Fruit fly (Drosophila melanogaster) whole organism, embryonic: ENCODE results near the gene Rrp5.
A peak's percentile ranks its signal among the peaks of the same experiment; 100 is the strongest.

Experiments used
- B-H2 ChIP-seq: fragments of 200-800 bp; sonication (Bioruptor generic); optimal IDR thresholded peaks from 2 replicates; lab custom pipeline; 2018; ENCODE audit warnings: missing biosample characterization, mild to moderate bottlenecking, missing genetic modification characterization
- CG10366 ChIP-seq: fragments of 200-800 bp; sonication (Bioruptor generic); IDR thresholded peaks from 2 replicates; pipeline ENCODE4 v1.3.6; 2022; ENCODE audit warnings: missing biosample characterization, missing genetic modification characterization
- CG10431 ChIP-seq: fragments of 200-800 bp; sonication (Bioruptor generic); optimal IDR thresholded peaks from 3 replicates; lab custom pipeline; 2018; ENCODE audit warnings: missing biosample characterization, mild to moderate bottlenecking, missing genetic modification characterization
- CG11504 ChIP-seq: fragments of 200-800 bp; sonication (Bioruptor generic); optimal IDR thresholded peaks from 3 replicates; lab custom pipeline; 2019; ENCODE audit warnings: missing biosample characterization, mild to moderate bottlenecking, missing genetic modification characterization, moderate library complexity
- CG12299 ChIP-seq: fragments of 200-800 bp; sonication (Bioruptor generic); optimal IDR thresholded peaks from 2 replicates; lab custom pipeline; 2018; ENCODE audit warnings: missing biosample characterization, mild to moderate bottlenecking, missing genetic modification characterization
- CG12769 ChIP-seq: fragments of 200-800 bp; sonication (Bioruptor generic); optimal IDR thresholded peaks from 2 replicates; lab custom pipeline; 2019; ENCODE audit warnings: missing biosample characterization, mild to moderate bottlenecking, missing genetic modification characterization, moderate library complexity
- CG17912 ChIP-seq: fragments of 200-800 bp; sonication (Bioruptor generic); optimal IDR thresholded peaks from 2 replicates; lab custom pipeline; 2018; ENCODE audit warnings: missing biosample characterization, mild to moderate bottlenecking, missing genetic modification characterization
- CG1792 ChIP-seq: fragments of 200-800 bp; sonication (Bioruptor generic); optimal IDR thresholded peaks from 2 replicates; lab custom pipeline; 2016; ENCODE audit warnings: missing biosample characterization, missing genetic modification characterization
- CG1832 ChIP-seq: fragments of 200-800 bp; sonication (Bioruptor generic); optimal IDR thresholded peaks from 2 replicates; lab custom pipeline; 2017; ENCODE audit warnings: missing biosample characterization, mild to moderate bottlenecking, missing genetic modification characterization, inconsistent platforms
- CG33557 ChIP-seq: fragments of 200-800 bp; sonication (Bioruptor generic); optimal IDR thresholded peaks from 2 replicates; lab custom pipeline; 2019; ENCODE audit warnings: missing biosample characterization, mild to moderate bottlenecking, missing genetic modification characterization, moderate library complexity
- CG4820 ChIP-seq: fragments of 200-800 bp; sonication (Bioruptor generic); optimal IDR thresholded peaks from 3 replicates; lab custom pipeline; 2016; ENCODE audit warnings: missing biosample characterization, missing genetic modification characterization
- CG6175 ChIP-seq: fragments of 200-800 bp; sonication (Bioruptor generic); IDR thresholded peaks from 3 replicates; pipeline ENCODE4 v1.3.6; 2022; ENCODE audit warnings: missing biosample characterization, missing genetic modification characterization
- CG6272 ChIP-seq: fragments of 200-800 bp; sonication (Bioruptor generic); IDR thresholded peaks from 2 replicates; pipeline ENCODE4 v1.3.6; 2022; ENCODE audit warnings: missing biosample characterization, missing genetic modification characterization
- CG7271 ChIP-seq: fragments of 200-800 bp; sonication (Bioruptor generic); optimal IDR thresholded peaks from 2 replicates; lab custom pipeline; 2018; ENCODE audit warnings: missing biosample characterization, mild to moderate bottlenecking, missing genetic modification characterization, moderate library complexity
- CG8281 ChIP-seq: fragments of 200-800 bp; sonication (Bioruptor generic); optimal IDR thresholded peaks from 2 replicates; lab custom pipeline; 2018; ENCODE audit warnings: missing biosample characterization, mild to moderate bottlenecking, missing genetic modification characterization, moderate library complexity
- CkIIα-i1 ChIP-seq: fragments of 200-800 bp; sonication (Bioruptor generic); IDR thresholded peaks from 2 replicates; pipeline ENCODE4 v1.3.6; 2022; ENCODE audit warnings: missing biosample characterization, missing genetic modification characterization
- Dp ChIP-seq: fragments of 200-800 bp; sonication (Bioruptor generic); optimal IDR thresholded peaks from 2 replicates; lab custom pipeline; 2018; ENCODE audit warnings: missing biosample characterization, mild to moderate bottlenecking, missing genetic modification characterization, moderate library complexity
- E2f1 ChIP-seq: fragments of 200-800 bp; sonication (Bioruptor generic); IDR thresholded peaks from 2 replicates; pipeline ENCODE4 v1.3.6; 2022; ENCODE audit warnings: missing biosample characterization, missing genetic modification characterization
- Ets97D ChIP-seq: fragments of 200-800 bp; sonication (Bioruptor generic); optimal IDR thresholded peaks from 3 replicates; lab custom pipeline; 2016; ENCODE audit warnings: missing biosample characterization, missing genetic modification characterization
- Fer1 ChIP-seq: fragments of 200-800 bp; sonication (Bioruptor generic); optimal IDR thresholded peaks from 2 replicates; lab custom pipeline; 2017; ENCODE audit warnings: missing biosample characterization, mild to moderate bottlenecking, missing genetic modification characterization
- H2.0 ChIP-seq: fragments of 200-800 bp; sonication (Bioruptor generic); IDR thresholded peaks from 2 replicates; pipeline ENCODE4 v1.3.6; 2022; ENCODE audit warnings: missing biosample characterization, missing genetic modification characterization
- HmgZ ChIP-seq: fragments of 200-800 bp; sonication (Bioruptor generic); optimal IDR thresholded peaks from 2 replicates; lab custom pipeline; 2018; ENCODE audit warnings: missing biosample characterization, mild to moderate bottlenecking, missing genetic modification characterization
- Hmx ChIP-seq: fragments of 200-800 bp; sonication (Bioruptor generic); optimal IDR thresholded peaks from 2 replicates; lab custom pipeline; 2016; ENCODE audit warnings: missing biosample characterization, missing genetic modification characterization
- Hr3 ChIP-seq: fragments of 200-800 bp; sonication (Bioruptor generic); optimal IDR thresholded peaks from 3 replicates; lab custom pipeline; 2016; ENCODE audit warnings: missing biosample characterization, missing genetic modification characterization
- NK7.1 ChIP-seq: fragments of 200-800 bp; sonication (Bioruptor generic); optimal IDR thresholded peaks from 3 replicates; lab custom pipeline; 2016; ENCODE audit warnings: missing biosample characterization, missing genetic modification characterization
- NfI ChIP-seq: fragments of 200-800 bp; sonication (Bioruptor generic); optimal IDR thresholded peaks from 3 replicates; lab custom pipeline; 2018; ENCODE audit warnings: missing biosample characterization, mild to moderate bottlenecking, missing genetic modification characterization, moderate library complexity
- Scr ChIP-seq: fragments of 200-800 bp; sonication (Bioruptor generic); IDR thresholded peaks from 2 replicates; pipeline ENCODE4 v1.3.6; 2022; ENCODE audit warnings: missing biosample characterization, missing genetic modification characterization; ENCODE audit not compliant: partially characterized antibody
- Sin3A ChIP-seq: fragments of >200 bp; optimal IDR thresholded peaks from 2 replicates; lab custom pipeline; 2018
- caup ChIP-seq: fragments of 200-800 bp; sonication (Bioruptor generic); optimal IDR thresholded peaks from 3 replicates; lab custom pipeline; 2017; ENCODE audit warnings: missing biosample characterization, mild to moderate bottlenecking, missing genetic modification characterization, moderate library complexity; ENCODE audit not compliant: severe bottlenecking
- chm ChIP-seq: fragments of 200-800 bp; sonication (Bioruptor generic); IDR thresholded peaks from 2 replicates; pipeline ENCODE4 v1.3.6; 2022; ENCODE audit warnings: missing biosample characterization, missing genetic modification characterization
- corto ChIP-seq: fragments of 200-800 bp; sonication (Bioruptor generic); optimal IDR thresholded peaks from 2 replicates; lab custom pipeline; 2016; ENCODE audit warnings: missing biosample characterization, mild to moderate bottlenecking, missing genetic modification characterization, moderate library complexity
- dysf ChIP-seq: fragments of 200-800 bp; sonication (Bioruptor generic); IDR thresholded peaks from 3 replicates; pipeline ENCODE4 v1.3.6; 2022; ENCODE audit warnings: missing biosample characterization, missing genetic modification characterization
- gcm ChIP-seq: fragments of 200-800 bp; sonication (Bioruptor generic); optimal IDR thresholded peaks from 2 replicates; lab custom pipeline; 2019; ENCODE audit warnings: missing biosample characterization, mild to moderate bottlenecking, missing genetic modification characterization, moderate library complexity
- gfzf ChIP-seq: fragments of 200-800 bp; sonication (Bioruptor generic); optimal IDR thresholded peaks from 2 replicates; lab custom pipeline; 2016; ENCODE audit warnings: missing biosample characterization, mild to moderate bottlenecking, missing genetic modification characterization, moderate library complexity
- grn ChIP-seq: fragments of 200-800 bp; sonication (Bioruptor generic); optimal IDR thresholded peaks from 3 replicates; lab custom pipeline; 2017; ENCODE audit warnings: missing biosample characterization, missing genetic modification characterization
- gsb ChIP-seq: fragments of 200-800 bp; sonication (Bioruptor generic); IDR thresholded peaks from 2 replicates; pipeline ENCODE4 v1.3.6; 2022; ENCODE audit warnings: missing biosample characterization, missing genetic modification characterization
- her ChIP-seq: fragments of 200-800 bp; sonication (Bioruptor generic); optimal IDR thresholded peaks from 2 replicates; lab custom pipeline; 2016; ENCODE audit warnings: missing biosample characterization, missing genetic modification characterization
- knrl ChIP-seq: fragments of 200-800 bp; sonication (Bioruptor generic); IDR thresholded peaks from 3 replicates; pipeline ENCODE4 v1.3.6; 2022; ENCODE audit warnings: missing biosample characterization, missing genetic modification characterization; ENCODE audit not compliant: partially characterized antibody
- lmd ChIP-seq: fragments of 200-800 bp; sonication (Bioruptor generic); IDR thresholded peaks from 2 replicates; pipeline ENCODE4 v1.3.6; 2022; ENCODE audit warnings: missing biosample characterization, missing genetic modification characterization
- mam ChIP-seq: fragments of 200-800 bp; sonication (Bioruptor generic); optimal IDR thresholded peaks from 3 replicates; lab custom pipeline; 2016; ENCODE audit warnings: missing biosample characterization, missing genetic modification characterization
- otp ChIP-seq: fragments of 200-800 bp; sonication (Bioruptor generic); IDR thresholded peaks from 3 replicates; pipeline ENCODE4, ENCODE4 v1.3.6; 2022; ENCODE audit warnings: missing biosample characterization, missing genetic modification characterization
- pb ChIP-seq: fragments of 200-800 bp; sonication (Bioruptor generic); optimal IDR thresholded peaks from 3 replicates; lab custom pipeline; 2016; ENCODE audit warnings: missing biosample characterization, missing genetic modification characterization
- pita ChIP-seq: fragments of 200-800 bp; sonication (Bioruptor generic); optimal IDR thresholded peaks from 2 replicates; lab custom pipeline; 2017; ENCODE audit warnings: missing biosample characterization, mild to moderate bottlenecking, missing genetic modification characterization
- schlank ChIP-seq: fragments of 200-800 bp; sonication (Bioruptor generic); optimal IDR thresholded peaks from 2 replicates; lab custom pipeline; 2018; ENCODE audit warnings: missing biosample characterization, mild to moderate bottlenecking, missing genetic modification characterization
- scrt ChIP-seq: fragments of 200-800 bp; sonication (Bioruptor generic); optimal IDR thresholded peaks from 2 replicates; lab custom pipeline; 2018; ENCODE audit warnings: missing biosample characterization, mild to moderate bottlenecking, missing genetic modification characterization, moderate library complexity
- sima ChIP-seq: fragments of 200-800 bp; sonication (Bioruptor generic); optimal IDR thresholded peaks from 2 replicates; lab custom pipeline; 2016; ENCODE audit warnings: missing biosample characterization, missing genetic modification characterization
- slp2 ChIP-seq: fragments of 200-800 bp; sonication (Bioruptor generic); optimal IDR thresholded peaks from 2 replicates; lab custom pipeline; 2016; ENCODE audit warnings: missing biosample characterization, missing genetic modification characterization
- ttk ChIP-seq: fragments of 200-800 bp; sonication (Bioruptor generic); IDR thresholded peaks from 2 replicates; pipeline ENCODE4 v2.1.2; 2022; ENCODE audit warnings: missing biosample characterization, missing genetic modification characterization
- zf30C ChIP-seq: fragments of 200-800 bp; sonication (Bioruptor generic); optimal IDR thresholded peaks from 3 replicates; lab custom pipeline; 2018; ENCODE audit warnings: missing biosample characterization, mild to moderate bottlenecking, missing genetic modification characterization

Rrp5 gene

dm6 chr3R:24295556-24296465, 37.3 kb downstream of the Rrp5 start (continued):
- TF ChIP-seq HmgZ (tag; lab: Kevin White, UChicago) (peak; percentile 59), CG6175 (GFP tag; lab: Robert Waterston, UW) (peak; percentile 72; the same call in 2 of the 3 replicates), CG1832 (peak; percentile 72), corto (GFP tag; lab: Kevin White, UChicago) (peak; percentile 97), CG6272 (GFP tag; lab: Robert Waterston, UW) (peak; percentile 65), her (peak; percentile 45), grn (GFP tag; lab: Kevin White, UChicago) (no peak), otp (GFP tag; lab: Robert Waterston, UW) (peak; percentile 78; the same call in 2 of the 3 replicates), mam (GFP tag; lab: Kevin White, UChicago) (peak; percentile 75), scrt (GFP tag; lab: Kevin White, UChicago) (peak; percentile 73), CG1792 (GFP tag; lab: Kevin White, UChicago) (peak; percentile 60), NK7.1 (GFP tag; lab: Kevin White, UChicago) (peak; percentile 69), B-H2 (GFP tag; lab: Kevin White, UChicago) (peak; percentile 13), CkIIα-i1 (GFP tag; lab: Robert Waterston, UW) (0 out of 2 replicates have a peak, but pooled peaks have one; percentile 30), E2f1 (GFP tag; lab: Robert Waterston, UW) (peak; percentile 79), CG10431 (GFP tag; lab: Kevin White, UChicago) (no peak), Fer1 (GFP tag; lab: Kevin White, UChicago) (peak; percentile 71), chm (GFP tag; lab: Robert Waterston, UW) (peak; percentile 84), Hmx (GFP tag; lab: Kevin White, UChicago) (peak; percentile 18), CG8281 (tag; lab: Kevin White, UChicago) (peak; percentile 3), CG17912 (GFP tag; lab: Kevin White, UChicago) (no peak), CG7271 (no peak), sima (GFP tag; lab: Kevin White, UChicago) (no peak), NfI (peak; percentile 83), Sin3A (lab: Kevin White, UChicago) (no peak), dysf (GFP tag; lab: Robert Waterston, UW) (peak; percentile 86), zf30C (no peak), slp2 (GFP tag; lab: Kevin White, UChicago) (peak; percentile 65), Scr (GFP tag; lab: Robert Waterston, UW) (no peak), CG4820 (GFP tag; lab: Kevin White, UChicago) (peak; percentile 77), CG33557 (GFP tag; lab: Kevin White, UChicago) (peak; percentile 81), pita (GFP tag; lab: Kevin White, UChicago) (no peak), lmd (peak; percentile 89), gfzf (no peak), CG11504 (peak; percentile 82), CG12769 (tag; lab: Kevin White, UChicago) (peak; percentile 90), pb (GFP tag; lab: Kevin White, UChicago) (peak; percentile 41), ttk (GFP tag; lab: Robert Waterston, UW) (peak; percentile 60), schlank (tag; lab: Kevin White, UChicago) (peak; percentile 66), Dp (GFP tag; lab: Kevin White, UChicago) (no peak), CG12299 (peak; percentile 65), caup (GFP tag; lab: Kevin White, UChicago) (peak; percentile 78), knrl (GFP tag; lab: Robert Waterston, UW) (no peak), Hr3 (GFP tag; lab: Kevin White, UChicago) (peak; percentile 73), gcm (GFP tag; lab: Kevin White, UChicago) (peak; percentile 29), H2.0 (peak; percentile 87), gsb (peak; percentile 68), Ets97D (GFP tag; lab: Kevin White, UChicago) (no peak), CG10366 (GFP tag; lab: Robert Waterston, UW) (peak; percentile 75)
